Fruit fly (Drosophila melanogaster) Kc167 (cell line): ENCODE measurements around the gene Wnt10.

ENCODE experiments used
- Myc ChIP-seq: fragments of >200 bp; optimal IDR thresholded peaks from 2 replicates; lab custom pipeline; 2017; ENCODE audit warnings: missing external identifiers
- Sin3A ChIP-seq: fragments of >200 bp; optimal IDR thresholded peaks from 2 replicates; lab custom pipeline; 2018; ENCODE audit warnings: missing external identifiers
- h ChIP-seq: fragments of >200 bp; optimal IDR thresholded peaks from 3 replicates; lab custom pipeline; 2018; ENCODE audit warnings: missing external identifiers
- insv ChIP-seq: fragments of >200 bp; optimal IDR thresholded peaks from 3 replicates; lab custom pipeline; 2018; ENCODE audit warnings: missing external identifiers
- psq ChIP-seq: fragments of >200 bp; optimal IDR thresholded peaks from 2 replicates; lab custom pipeline; 2017; ENCODE audit warnings: missing external identifiers
- ttk ChIP-seq: sonication (Bioruptor generic); optimal IDR thresholded peaks from 2 replicates; lab custom pipeline; 2017; ENCODE audit warnings: missing external identifiers

The Wnt10 gene

dm6 chr2L:7363079-7363478 is at the start of gene Wnt10:
Gene Wnt10 (plus strand): TSS chr2L:7363379.
- TF ChIP-seq h (lab: Kevin White, UChicago) (no peak), psq (lab: Kevin White, UChicago) (no peak), ttk (lab: Kevin White, UChicago) (no peak), Myc (lab: Kevin White, UChicago) (no peak), Sin3A (lab: Kevin White, UChicago) (no peak)

dm6 chr2L:7315523-7315922 is 47.7 kb upstream of the Wnt10 start:
- TF ChIP-seq insv (lab: Kevin White, UChicago) (no peak), ttk (lab: Kevin White, UChicago) (no peak), Sin3A (lab: Kevin White, UChicago) (no peak), Myc (lab: Kevin White, UChicago) (no peak), psq (lab: Kevin White, UChicago) (no peak)

- TF ChIP-seq insv (lab: Kevin White, UChicago): no peak
- no peak for TF ChIP-seq Sin3A (lab: Kevin White, UChicago)
- no peak for TF ChIP-seq ttk (lab: Kevin White, UChicago)
- no peak for TF ChIP-seq psq (lab: Kevin White, UChicago)
- TF ChIP-seq h (lab: Kevin White, UChicago): no peak
Measured at dm6 chr2L:7319335-7319734, 43.8 kb upstream of the Wnt10 start.

DNA sequence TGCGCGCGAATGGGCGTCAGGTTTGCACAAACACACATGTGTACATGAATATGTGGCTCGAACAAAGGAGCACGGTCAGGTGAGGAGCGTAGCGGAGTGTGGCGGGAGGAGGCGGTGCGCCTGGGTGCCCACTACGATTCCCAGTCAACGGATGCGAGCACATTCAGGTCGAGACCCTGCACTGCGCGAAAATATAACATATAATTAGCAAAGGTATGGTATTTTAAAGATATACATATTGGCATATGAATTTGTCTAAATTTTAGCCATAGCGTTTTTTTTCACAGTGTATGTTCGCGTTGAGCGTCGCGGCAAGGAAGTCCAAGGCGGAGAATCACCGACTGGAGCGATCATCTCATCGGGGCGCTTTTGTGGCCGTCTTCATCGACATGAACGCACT is 43.3 kb upstream of the Wnt10 start:
- TF ChIP-seq insv (lab: Kevin White, UChicago) (no peak), ttk (lab: Kevin White, UChicago) (no peak), psq (lab: Kevin White, UChicago) (no peak), Myc (lab: Kevin White, UChicago) (no peak), h (lab: Kevin White, UChicago) (no peak), Sin3A (lab: Kevin White, UChicago) (no peak)

DNA sequence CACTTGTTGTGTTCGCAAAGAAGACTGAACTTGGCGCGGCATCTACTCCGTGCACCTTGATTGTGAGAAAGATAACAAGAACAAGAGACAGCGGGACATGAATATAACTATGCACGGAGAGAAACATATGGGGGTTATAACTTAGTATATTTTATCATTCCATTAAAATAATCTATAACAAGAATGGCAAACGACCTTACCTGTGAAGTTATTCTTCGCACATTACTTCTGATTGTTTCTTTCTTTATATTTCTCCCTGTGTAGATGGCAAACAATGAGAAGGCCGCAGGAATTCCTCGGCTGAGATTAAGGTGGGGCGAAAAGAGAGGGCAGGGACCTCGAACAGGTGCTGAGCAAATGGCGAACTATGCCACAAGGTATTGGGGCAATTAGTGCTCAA is 42.1 kb upstream of the Wnt10 start:
- no peak for TF ChIP-seq insv (lab: Kevin White, UChicago)
- no peak for TF ChIP-seq ttk (lab: Kevin White, UChicago)

DNA sequence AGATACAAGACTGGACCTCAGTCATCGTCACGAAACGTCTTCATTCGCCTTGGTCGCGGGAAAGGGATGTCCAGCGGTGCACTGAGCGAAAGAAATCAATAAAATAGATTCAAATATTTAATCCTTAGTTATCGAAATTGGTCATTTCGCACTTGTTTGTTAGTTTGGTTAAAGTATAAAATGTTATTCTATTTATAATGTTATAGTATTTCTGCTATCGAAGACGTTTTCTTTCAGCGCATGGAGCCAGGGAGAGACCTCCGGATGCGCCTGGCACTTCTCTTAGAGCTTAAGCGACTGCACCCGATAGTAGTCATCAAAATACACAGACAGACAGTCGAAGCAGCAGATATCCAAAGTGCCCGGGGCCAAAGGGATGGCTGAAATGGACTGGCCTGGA is 40.2 kb upstream of the Wnt10 start:
- TF ChIP-seq Myc (lab: Kevin White, UChicago) (no peak), Sin3A (lab: Kevin White, UChicago) (no peak), ttk (lab: Kevin White, UChicago) (no peak), insv (lab: Kevin White, UChicago) (no peak), h (lab: Kevin White, UChicago) (no peak), psq (lab: Kevin White, UChicago) (no peak)

DNA sequence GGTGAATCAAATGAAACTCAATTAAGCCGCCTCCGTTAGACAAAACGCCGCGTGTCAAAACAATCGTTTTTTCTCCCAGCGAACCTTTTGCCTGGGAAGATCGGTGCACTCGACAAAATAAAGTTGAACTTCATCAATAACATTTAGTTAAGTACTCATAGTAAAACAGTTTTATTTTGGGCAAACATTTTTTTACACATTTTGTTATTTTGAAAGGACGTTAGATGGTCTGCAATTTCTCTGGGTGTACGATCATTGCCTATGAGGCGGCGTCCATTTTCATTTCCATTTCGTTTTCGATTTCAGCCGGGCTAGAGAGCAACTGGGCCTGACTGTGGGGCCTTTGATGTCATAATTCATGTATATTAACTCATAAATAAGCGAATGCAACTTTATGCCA is 36.8 kb upstream of the Wnt10 start:
- TF ChIP-seq Myc (lab: Kevin White, UChicago): no peak
- no peak for TF ChIP-seq insv (lab: Kevin White, UChicago)
- TF ChIP-seq psq (lab: Kevin White, UChicago): no peak
- TF ChIP-seq ttk (lab: Kevin White, UChicago): no peak
- TF ChIP-seq Sin3A (lab: Kevin White, UChicago): no peak
- TF ChIP-seq h (lab: Kevin White, UChicago): no peak

- TF ChIP-seq psq (lab: Kevin White, UChicago): no peak
- TF ChIP-seq ttk (lab: Kevin White, UChicago): no peak
- TF ChIP-seq h (lab: Kevin White, UChicago): no peak
- no peak for TF ChIP-seq Myc (lab: Kevin White, UChicago)
- TF ChIP-seq insv (lab: Kevin White, UChicago): no peak
- TF ChIP-seq Sin3A (lab: Kevin White, UChicago): no peak
Measured at dm6 chr2L:7332780-7333179, 30.4 kb upstream of the Wnt10 start.

- TF ChIP-seq Sin3A (lab: Kevin White, UChicago) (no peak), ttk (lab: Kevin White, UChicago) (no peak), psq (lab: Kevin White, UChicago) (no peak), h (lab: Kevin White, UChicago) (no peak), insv (lab: Kevin White, UChicago) (no peak), Myc (lab: Kevin White, UChicago) (no peak)
Measured at dm6 chr2L:7333184-7334025, 29.8 kb upstream of the Wnt10 start, which contains the start of gene Wnt6. Gene Wnt6 (plus strand): TSS chr2L:7333714.

- no peak for TF ChIP-seq Sin3A (lab: Kevin White, UChicago)
- no peak for TF ChIP-seq h (lab: Kevin White, UChicago)
- no peak for TF ChIP-seq ttk (lab: Kevin White, UChicago)
Measured at dm6 chr2L:7334183-7334582, 29.0 kb upstream of the Wnt10 start.

dm6 chr2L:7339392-7340014 is 23.7 kb upstream of the Wnt10 start:
- no peak for TF ChIP-seq Sin3A (lab: Kevin White, UChicago)
- no peak for TF ChIP-seq h (lab: Kevin White, UChicago)
- TF ChIP-seq Myc (lab: Kevin White, UChicago): no peak
- TF ChIP-seq psq (lab: Kevin White, UChicago): no peak
- no peak for TF ChIP-seq insv (lab: Kevin White, UChicago)
- no peak for TF ChIP-seq ttk (lab: Kevin White, UChicago)
